Worm (Caenorhabditis elegans): ENCODE data around the gene such-1.

- no peak for TF ChIP-seq ref-1 (GFP tag; conservative IDR thresholded peaks at IDR 0.05)
- TF ChIP-seq med-1 (GFP tag; optimal IDR thresholded peaks at IDR 0.05; ENCODE audit: insufficient read depth) = no peak
- no peak for TF ChIP-seq klf-2 (GFP tag; conservative IDR thresholded peaks at IDR 0.05)
- TF ChIP-seq flt-1 (GFP tag; IDR thresholded peaks at IDR 0.05) = no peak
- no peak for TF ChIP-seq tab-1 (GFP tag; IDR thresholded peaks at IDR 0.05)
- no peak for TF ChIP-seq ztf-29 (GFP tag; IDR thresholded peaks at IDR 0.05)
- peak; percentile 61; the same call in 1 of the 2 replicates for TF ChIP-seq T22C8.4 (GFP tag; IDR thresholded peaks at IDR 0.05)
Measured at ce11 chrIII:11535453-11535852, 11.9 kb upstream of the such-1 start.
